Worm (Caenorhabditis elegans) whole organism, L2 larva: ENCODE data around the gene Y71H2B.11.

Experiments used
- snpc-4 ChIP-seq: fragments of 150-350 bp; optimal IDR thresholded peaks from 2 replicates; lab custom pipeline; 2014; ENCODE audit warnings: missing biosample characterization, missing genetic modification characterization
- ztf-11 ChIP-seq: sonication (generic microtip); optimal IDR thresholded peaks from 2 replicates; lab custom pipeline; 2017; ENCODE audit warnings: missing biosample characterization, missing genetic modification characterization

DNA sequence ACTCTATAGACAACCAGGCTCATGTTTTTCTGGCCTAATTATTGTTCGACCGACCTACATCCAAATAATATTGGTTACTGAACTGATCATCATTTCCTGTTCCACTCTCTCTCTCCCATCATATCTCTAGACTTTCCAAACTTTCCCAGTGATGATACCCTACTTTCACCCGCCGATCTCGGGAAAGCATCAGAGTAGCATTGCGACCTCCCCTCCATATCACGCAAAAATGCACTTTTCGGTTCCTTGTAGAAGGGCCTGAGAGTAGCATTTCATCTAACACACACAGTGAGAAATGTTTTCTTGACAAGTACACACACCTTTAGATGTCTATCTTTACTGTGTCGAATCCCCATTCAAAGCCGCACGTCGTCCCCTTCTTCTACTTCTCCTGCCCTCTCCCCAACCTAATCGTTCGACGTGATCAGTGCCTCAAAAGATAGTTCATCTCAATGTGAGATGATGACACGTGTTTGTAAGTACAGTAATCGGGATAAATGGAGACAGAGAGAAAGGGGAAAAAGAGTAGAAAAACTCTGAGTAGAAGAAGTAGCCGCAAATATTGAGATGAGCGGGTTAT, 29.1 kb downstream of the Y71H2B.11 start:
- no peak for TF ChIP-seq ztf-11 (tag; lab: Kevin White, UChicago)
- TF ChIP-seq snpc-4 (tag; lab: Kevin White, UChicago): no peak
